Fruit fly (Drosophila melanogaster) whole organism, prepupa: ENCODE measurements around the gene CG14606.

Experiments
- Blimp-1 ChIP-seq: fragments of 200-800 bp; sonication (Bioruptor generic); optimal IDR thresholded peaks from 3 replicates; lab custom pipeline; 2017; ENCODE audit warnings: missing biosample characterization, missing genetic modification characterization, mild to moderate bottlenecking, moderate library complexity, missing genetic modification reagents
- CG10631 ChIP-seq: fragments of 200-800 bp; sonication (Bioruptor generic); optimal IDR thresholded peaks from 2 replicates; lab custom pipeline; 2016; ENCODE audit warnings: missing biosample characterization, missing genetic modification characterization
- CG10669 ChIP-seq: fragments of 200-800 bp; sonication (Bioruptor generic); optimal IDR thresholded peaks from 3 replicates; lab custom pipeline; 2018; ENCODE audit warnings: missing biosample characterization, mild to moderate bottlenecking, missing genetic modification characterization, moderate library complexity
- CG11294 ChIP-seq: fragments of 200-800 bp; sonication (Bioruptor generic); IDR thresholded peaks from 2 replicates; pipeline ENCODE4 v1.3.6; 2022; ENCODE audit warnings: missing biosample characterization, missing genetic modification characterization
- CG11762 ChIP-seq: fragments of 200-800 bp; sonication (Bioruptor generic); optimal IDR thresholded peaks from 3 replicates; lab custom pipeline; 2016; ENCODE audit warnings: missing biosample characterization, missing genetic modification characterization; ENCODE audit not compliant: insufficient read depth
- CG11902 ChIP-seq: fragments of 200-800 bp; sonication (Bioruptor generic); optimal IDR thresholded peaks from 3 replicates; lab custom pipeline; 2016; ENCODE audit warnings: missing biosample characterization, missing genetic modification characterization
- CG15336 ChIP-seq: fragments of 200-800 bp; sonication (Bioruptor generic); IDR thresholded peaks from 2 replicates; pipeline ENCODE4 v1.3.6; 2022; ENCODE audit warnings: missing biosample characterization, missing genetic modification characterization
- CG1621 ChIP-seq: fragments of 200-800 bp; sonication (Bioruptor generic); optimal IDR thresholded peaks from 3 replicates; lab custom pipeline; 2018; ENCODE audit warnings: missing biosample characterization, mild to moderate bottlenecking, missing genetic modification characterization
- CG16779 ChIP-seq: fragments of 200-800 bp; sonication (Bioruptor generic); optimal IDR thresholded peaks from 3 replicates; lab custom pipeline; 2017; ENCODE audit warnings: missing biosample characterization, mild to moderate bottlenecking, missing genetic modification characterization
- CG3032 ChIP-seq: fragments of 200-800 bp; optimal IDR thresholded peaks from 2 replicates; lab custom pipeline; 2019; ENCODE audit warnings: missing biosample characterization, mild to moderate bottlenecking, missing genetic modification characterization, moderate library complexity
- CG31627 ChIP-seq: fragments of 200-800 bp; sonication (Bioruptor generic); optimal IDR thresholded peaks from 3 replicates; lab custom pipeline; 2016; ENCODE audit warnings: missing biosample characterization, missing genetic modification characterization
- CG32006 ChIP-seq: fragments of 200-800 bp; sonication (Bioruptor generic); optimal IDR thresholded peaks from 3 replicates; lab custom pipeline; 2017; ENCODE audit warnings: missing biosample characterization, mild to moderate bottlenecking, missing genetic modification characterization
- CG34406 ChIP-seq: fragments of 200-800 bp; sonication (Bioruptor generic); optimal IDR thresholded peaks from 3 replicates; lab custom pipeline; 2016; ENCODE audit warnings: missing biosample characterization, missing genetic modification characterization
- CG3919 ChIP-seq: fragments of 200-800 bp; sonication (Bioruptor generic); optimal IDR thresholded peaks from 3 replicates; lab custom pipeline; 2016; ENCODE audit warnings: missing biosample characterization, missing genetic modification characterization
- CG4318 ChIP-seq: fragments of 200-800 bp; sonication (Bioruptor generic); optimal IDR thresholded peaks from 3 replicates; lab custom pipeline; 2017; ENCODE audit warnings: missing biosample characterization, mild to moderate bottlenecking, missing genetic modification characterization
- CG6163 ChIP-seq: fragments of 200-800 bp; sonication (Bioruptor generic); IDR thresholded peaks from 3 replicates; pipeline ENCODE4 v1.3.6; 2022; ENCODE audit warnings: missing biosample characterization, missing genetic modification characterization
- CG6792 ChIP-seq: fragments of 200-800 bp; sonication (Bioruptor generic); optimal IDR thresholded peaks from 3 replicates; lab custom pipeline; 2016; ENCODE audit warnings: missing biosample characterization, missing genetic modification characterization
- CG6808 ChIP-seq: fragments of 200-800 bp; sonication (Bioruptor generic); optimal IDR thresholded peaks from 3 replicates; lab custom pipeline; 2017; ENCODE audit warnings: missing biosample characterization, missing genetic modification characterization, mild to moderate bottlenecking, moderate library complexity, missing genetic modification reagents
- CG6854 ChIP-seq: fragments of 200-800 bp; sonication (Bioruptor generic); optimal IDR thresholded peaks from 2 replicates; lab custom pipeline; 2017; ENCODE audit warnings: missing biosample characterization, mild to moderate bottlenecking, missing genetic modification characterization
- CG7368 ChIP-seq: fragments of 200-800 bp; sonication (Bioruptor generic); optimal IDR thresholded peaks from 3 replicates; lab custom pipeline; 2016; ENCODE audit warnings: missing biosample characterization, missing genetic modification characterization
- CG8119 ChIP-seq: fragments of 200-800 bp; sonication (Bioruptor generic); IDR thresholded peaks from 3 replicates; pipeline ENCODE4 v1.3.6; 2022; ENCODE audit warnings: missing biosample characterization, missing genetic modification characterization
- CG8319 ChIP-seq: fragments of 200-800 bp; sonication (Bioruptor generic); optimal IDR thresholded peaks from 3 replicates; lab custom pipeline; 2016; ENCODE audit warnings: missing biosample characterization, missing genetic modification characterization
- CG8632 ChIP-seq: fragments of 200-800 bp; sonication (Bioruptor generic); optimal IDR thresholded peaks from 3 replicates; lab custom pipeline; 2016; ENCODE audit warnings: missing biosample characterization, missing genetic modification characterization
- CG9139 ChIP-seq: fragments of 200-800 bp; sonication (Bioruptor generic); optimal IDR thresholded peaks from 3 replicates; lab custom pipeline; 2017; ENCODE audit warnings: missing biosample characterization, mild to moderate bottlenecking, missing genetic modification characterization
- Eip78C ChIP-seq: fragments of 200-800 bp; sonication (Bioruptor generic); peaks from one replicate; lab custom pipeline; 2016; ENCODE audit warnings: missing biosample characterization, missing genetic modification characterization
- Eip93F ChIP-seq: fragments of 200-800 bp; sonication (Bioruptor generic); optimal IDR thresholded peaks from 2 replicates; lab custom pipeline; 2016; ENCODE audit warnings: missing biosample characterization, mild to moderate bottlenecking, missing genetic modification characterization
- Ets21C ChIP-seq: fragments of 200-800 bp; sonication (Bioruptor generic); optimal IDR thresholded peaks from 3 replicates; lab custom pipeline; 2016; ENCODE audit warnings: missing biosample characterization, missing genetic modification characterization
- Ets96B ChIP-seq: fragments of 200-800 bp; optimal IDR thresholded peaks from 2 replicates; lab custom pipeline; 2019; ENCODE audit warnings: missing biosample characterization, mild to moderate bottlenecking, missing genetic modification characterization, moderate library complexity
- Gug ChIP-seq: fragments of 200-800 bp; sonication (Bioruptor generic); IDR thresholded peaks from 2 replicates; pipeline ENCODE4 v1.3.6; 2022; ENCODE audit warnings: missing biosample characterization, missing genetic modification characterization
- Hr39 ChIP-seq: fragments of 200-800 bp; sonication (Bioruptor generic); optimal IDR thresholded peaks from 2 replicates; lab custom pipeline; 2016; ENCODE audit warnings: missing biosample characterization, missing genetic modification characterization
- Hr4 ChIP-seq: fragments of 200-800 bp; sonication (Bioruptor generic); optimal IDR thresholded peaks from 3 replicates; lab custom pipeline; 2016; ENCODE audit warnings: missing biosample characterization, missing genetic modification characterization
- Lpt ChIP-seq: fragments of 200-800 bp; sonication (Bioruptor generic); optimal IDR thresholded peaks from 3 replicates; lab custom pipeline; 2016; ENCODE audit warnings: missing biosample characterization, missing genetic modification characterization
- Met ChIP-seq: fragments of 200-800 bp; sonication (Bioruptor generic); optimal IDR thresholded peaks from 3 replicates; lab custom pipeline; 2016; ENCODE audit warnings: missing biosample characterization, missing genetic modification characterization
- Smox ChIP-seq: fragments of 200-800 bp; sonication (Bioruptor generic); optimal IDR thresholded peaks from 3 replicates; lab custom pipeline; 2016; ENCODE audit warnings: missing biosample characterization, missing genetic modification characterization
- Sox102F ChIP-seq: fragments of 200-800 bp; sonication (Bioruptor generic); optimal IDR thresholded peaks from 2 replicates; lab custom pipeline; 2016; ENCODE audit warnings: missing biosample characterization, mild to moderate bottlenecking, missing genetic modification characterization
- Sox14 ChIP-seq: fragments of 200-800 bp; sonication (Bioruptor generic); optimal IDR thresholded peaks from 3 replicates; lab custom pipeline; 2016; ENCODE audit warnings: missing biosample characterization, missing genetic modification characterization
- Sox15 ChIP-seq: fragments of 200-800 bp; sonication (Bioruptor generic); optimal IDR thresholded peaks from 3 replicates; lab custom pipeline; 2016; ENCODE audit warnings: missing biosample characterization, missing genetic modification characterization
- achi ChIP-seq: fragments of 200-800 bp; sonication (Bioruptor generic); optimal IDR thresholded peaks from 3 replicates; lab custom pipeline; 2016; ENCODE audit warnings: missing biosample characterization, missing genetic modification characterization
- cyc ChIP-seq: fragments of 200-800 bp; sonication (Bioruptor generic); optimal IDR thresholded peaks from 3 replicates; lab custom pipeline; 2016; ENCODE audit warnings: missing biosample characterization, missing genetic modification characterization
- dac ChIP-seq: fragments of 200-800 bp; sonication (Bioruptor generic); optimal IDR thresholded peaks from 2 replicates; lab custom pipeline; 2017; ENCODE audit warnings: missing biosample characterization, mild to moderate bottlenecking, missing genetic modification characterization
- dsx ChIP-seq: fragments of 200-800 bp; optimal IDR thresholded peaks from 3 replicates; lab custom pipeline; 2019; ENCODE audit warnings: missing biosample characterization, mild to moderate bottlenecking, missing genetic modification characterization, moderate library complexity; ENCODE audit not compliant: poor library complexity, severe bottlenecking
- eg ChIP-seq: fragments of 200-800 bp; sonication (Bioruptor generic); IDR thresholded peaks from 3 replicates; pipeline ENCODE4 v1.3.6; 2022; ENCODE audit warnings: missing biosample characterization, missing genetic modification characterization
- esn ChIP-seq: fragments of 200-800 bp; sonication (Bioruptor generic); optimal IDR thresholded peaks from 2 replicates; lab custom pipeline; 2016; ENCODE audit warnings: missing biosample characterization, mild to moderate bottlenecking, missing genetic modification characterization, moderate library complexity
- fd59A ChIP-seq: fragments of 200-800 bp; sonication (Bioruptor generic); optimal IDR thresholded peaks from 2 replicates; lab custom pipeline; 2017; ENCODE audit warnings: missing biosample characterization, mild to moderate bottlenecking, missing genetic modification characterization, missing genetic modification reagents
- fd85E ChIP-seq: fragments of 200-800 bp; sonication (Bioruptor generic); optimal IDR thresholded peaks from 3 replicates; lab custom pipeline; 2016; ENCODE audit warnings: missing biosample characterization, missing genetic modification characterization
- fkh ChIP-seq: fragments of 200-800 bp; sonication (Bioruptor generic); optimal IDR thresholded peaks from 3 replicates; lab custom pipeline; 2017; ENCODE audit warnings: missing biosample characterization, mild to moderate bottlenecking, missing genetic modification characterization, moderate library complexity
- lz ChIP-seq: fragments of 200-800 bp; sonication (Bioruptor generic); optimal IDR thresholded peaks from 3 replicates; lab custom pipeline; 2016; ENCODE audit warnings: missing biosample characterization, missing genetic modification characterization
- net ChIP-seq: fragments of 200-800 bp; sonication (Bioruptor generic); optimal IDR thresholded peaks from 3 replicates; lab custom pipeline; 2016; ENCODE audit warnings: missing biosample characterization, missing genetic modification characterization
- spab ChIP-seq: fragments of 200-800 bp; sonication (Bioruptor generic); optimal IDR thresholded peaks from 2 replicates; lab custom pipeline; 2017; ENCODE audit warnings: missing biosample characterization, mild to moderate bottlenecking, missing genetic modification characterization, missing genetic modification reagents
- ss ChIP-seq, 2 experiments: fragments of 200-800 bp; sonication (Bioruptor generic); optimal IDR thresholded peaks; 2 replicates in 1 of 2; 3 replicates in 1 of 2; lab custom pipeline; 2017 to 2018; ENCODE audit warnings: mild to moderate bottlenecking in 2 of 2, missing biosample characterization in 2 of 2, missing genetic modification characterization in 2 of 2, moderate library complexity in 1 of 2
- svp ChIP-seq: fragments of 200-800 bp; sonication (Bioruptor generic); peaks from one replicate; lab custom pipeline; 2016; ENCODE audit warnings: missing biosample characterization, missing genetic modification characterization
- topi ChIP-seq: fragments of 200-800 bp; sonication (Bioruptor generic); optimal IDR thresholded peaks from 3 replicates; lab custom pipeline; 2016; ENCODE audit warnings: missing biosample characterization, missing genetic modification characterization

The CG14606 gene

DNA sequence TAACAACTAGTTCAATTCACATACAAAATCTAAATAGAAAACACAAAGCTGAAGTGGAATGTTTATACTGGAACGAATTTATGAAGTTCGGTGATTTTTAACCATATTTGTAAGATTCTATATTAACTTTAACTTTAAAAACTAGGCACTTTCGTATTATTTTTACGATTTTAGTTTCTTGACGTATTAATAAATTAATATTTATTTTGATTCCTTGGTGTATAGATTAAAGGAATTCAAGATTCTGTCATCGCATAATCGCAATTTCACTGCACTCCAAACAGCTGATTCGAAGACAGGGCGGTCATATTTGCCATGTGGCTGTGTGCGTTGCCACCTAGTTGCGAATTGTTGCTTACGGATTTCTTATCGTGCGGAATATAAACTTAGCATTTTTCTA lies 32.6 kb upstream of the CG14606 start, which contains the start of the genes CG1227 and Dtwd2:
CG1227 (minus strand) TSS at position 279 of the 400 bp plus-strand sequence.
Dtwd2 (plus strand) TSS at position 336 of the 400 bp plus-strand sequence.
- TF ChIP-seq CG10631 (peak; percentile 94), CG9139 (GFP tag; lab: Kevin White, UChicago) (peak; percentile 91), spab (GFP tag; lab: Kevin White, UChicago) (peak; percentile 84), svp (GFP tag; lab: Kevin White, UChicago) (peak; percentile 93), CG1621 (tag; lab: Kevin White, UChicago) (peak; percentile 91), CG7368 (GFP tag; lab: Kevin White, UChicago) (peak; percentile 91), Sox15 (peak; percentile 76), Blimp-1 (peak; percentile 79), cyc (peak; percentile 86), net (GFP tag; lab: Kevin White, UChicago) (peak; percentile 94), fd85E (GFP tag; lab: Kevin White, UChicago) (peak; percentile 77), topi (GFP tag; lab: Kevin White, UChicago) (peak; percentile 93), Sox102F (GFP tag; lab: Kevin White, UChicago) (peak; percentile 90), esn (GFP tag; lab: Kevin White, UChicago) (peak; percentile 96), Eip78C (GFP tag; lab: Kevin White, UChicago) (peak; percentile 99), lz (GFP tag; lab: Kevin White, UChicago) (peak; percentile 93), fkh (GFP tag; lab: Kevin White, UChicago) (no peak), achi (peak; percentile 94), CG8119 (GFP tag; lab: Robert Waterston, UW) (peak; percentile 98), Hr39 (peak; percentile 82), CG11902 (GFP tag; lab: Kevin White, UChicago) (peak; percentile 75), Smox (peak; percentile 92), eg (peak; percentile 99), Gug (GFP tag; lab: Robert Waterston, UW) (peak; percentile 95), dac (peak; percentile 79), CG11294 (peak; percentile 95), ss (GFP tag; optimal IDR thresholded peaks at IDR 0.05; lab: Kevin White, UChicago) (peak; percentile 89 to 96), CG8632 (GFP tag; lab: Kevin White, UChicago) (peak; percentile 96), Ets21C (GFP tag; lab: Kevin White, UChicago) (peak; percentile 81), Sox14 (GFP tag; lab: Kevin White, UChicago) (peak; percentile 90), CG34406 (GFP tag; lab: Kevin White, UChicago) (peak; percentile 96), Ets96B (tag; lab: Kevin White, UChicago) (peak; percentile 98), CG6854 (no peak), CG31627 (GFP tag; lab: Kevin White, UChicago) (peak; percentile 88), Lpt (peak; percentile 92), CG10669 (GFP tag; lab: Kevin White, UChicago) (peak; percentile 94), Met (GFP tag; lab: Kevin White, UChicago) (peak; percentile 92), dsx (GFP tag; lab: Kevin White, UChicago) (peak; percentile 96), CG6792 (GFP tag; lab: Kevin White, UChicago) (peak; percentile 91), CG3032 (tag; lab: Kevin White, UChicago) (peak; percentile 98), Eip93F (GFP tag; lab: Kevin White, UChicago) (peak; percentile 45), CG8319 (peak; percentile 84), CG3919 (GFP tag; lab: Kevin White, UChicago) (peak; percentile 96), CG11762 (GFP tag; lab: Kevin White, UChicago) (peak; percentile 94), CG32006 (GFP tag; lab: Kevin White, UChicago) (peak; percentile 96), Hr4 (peak; percentile 94), CG16779 (tag; lab: Kevin White, UChicago) (peak; percentile 93), fd59A (GFP tag; lab: Kevin White, UChicago) (peak; percentile 88), CG6808 (GFP tag; lab: Kevin White, UChicago) (peak; percentile 92), CG15336 (GFP tag; lab: Robert Waterston, UW) (peak; percentile 99), CG4318 (GFP tag; lab: Kevin White, UChicago) (peak; percentile 91), CG6163 (peak; percentile 98)
